Fruit fly (Drosophila melanogaster) whole organism, embryonic: ENCODE results near the gene CG5070.

Source experiments
- CG10209 ChIP-seq: fragments of 200-800 bp; sonication (Bioruptor generic); optimal IDR thresholded peaks from 3 replicates; lab custom pipeline; 2017; ENCODE audit warnings: missing biosample characterization, mild to moderate bottlenecking, missing genetic modification characterization, missing genetic modification reagents
- CG10274 ChIP-seq: fragments of 200-800 bp; sonication (Bioruptor generic); optimal IDR thresholded peaks from 3 replicates; lab custom pipeline; 2017; ENCODE audit warnings: missing biosample characterization, mild to moderate bottlenecking, missing genetic modification characterization
- CG11398 ChIP-seq: fragments of 200-800 bp; sonication (Bioruptor generic); optimal IDR thresholded peaks from 2 replicates; lab custom pipeline; 2016; ENCODE audit warnings: missing biosample characterization, missing genetic modification characterization
- CG13424 ChIP-seq: fragments of 200-800 bp; sonication (Bioruptor generic); optimal IDR thresholded peaks from 2 replicates; lab custom pipeline; 2019; ENCODE audit warnings: missing biosample characterization, mild to moderate bottlenecking, missing genetic modification characterization, moderate library complexity
- CG14710 ChIP-seq: fragments of 200-800 bp; sonication (Bioruptor generic); optimal IDR thresholded peaks from 3 replicates; lab custom pipeline; 2019; ENCODE audit warnings: missing biosample characterization, mild to moderate bottlenecking, missing genetic modification characterization, moderate library complexity
- CG1603 ChIP-seq: fragments of 200-800 bp; sonication (Bioruptor generic); optimal IDR thresholded peaks from 2 replicates; lab custom pipeline; 2019; ENCODE audit warnings: missing biosample characterization, mild to moderate bottlenecking, missing genetic modification characterization, moderate library complexity
- CG16863 ChIP-seq: fragments of 200-800 bp; sonication (Bioruptor generic); optimal IDR thresholded peaks from 3 replicates; lab custom pipeline; 2016; ENCODE audit warnings: missing biosample characterization, missing genetic modification characterization
- CG17829 ChIP-seq: fragments of 200-800 bp; optimal IDR thresholded peaks from 2 replicates; lab custom pipeline; 2019; ENCODE audit warnings: missing biosample characterization, mild to moderate bottlenecking, missing genetic modification characterization, moderate library complexity
- CG18262 ChIP-seq: fragments of 200-800 bp; optimal IDR thresholded peaks from 3 replicates; lab custom pipeline; 2019; ENCODE audit warnings: missing biosample characterization, mild to moderate bottlenecking, missing genetic modification characterization, moderate library complexity
- CG18619 ChIP-seq: fragments of 200-800 bp; sonication (Bioruptor generic); optimal IDR thresholded peaks from 3 replicates; lab custom pipeline; 2017; ENCODE audit warnings: missing biosample characterization, mild to moderate bottlenecking, missing genetic modification characterization
- CG30403 ChIP-seq: fragments of 200-800 bp; sonication (Bioruptor generic); optimal IDR thresholded peaks from 3 replicates; lab custom pipeline; 2016; ENCODE audit warnings: missing biosample characterization, missing genetic modification characterization
- CG32532 ChIP-seq: fragments of 200-800 bp; sonication (Bioruptor generic); IDR thresholded peaks from 2 replicates; pipeline ENCODE4 v1.3.6; 2022; ENCODE audit warnings: missing biosample characterization, missing genetic modification characterization
- CG4404 ChIP-seq: fragments of 200-800 bp; sonication (Bioruptor generic); IDR thresholded peaks from 2 replicates; pipeline ENCODE4 v1.3.6; 2022; ENCODE audit warnings: missing biosample characterization, missing genetic modification characterization
- CG4424 ChIP-seq: fragments of 200-800 bp; sonication (Bioruptor generic); optimal IDR thresholded peaks from 3 replicates; lab custom pipeline; 2016; ENCODE audit warnings: missing biosample characterization, missing genetic modification characterization
- CG6765 ChIP-seq: fragments of 200-800 bp; sonication (Bioruptor generic); optimal IDR thresholded peaks from 3 replicates; lab custom pipeline; 2017; ENCODE audit warnings: missing biosample characterization, mild to moderate bottlenecking, missing genetic modification characterization
- CG6813 ChIP-seq: fragments of 200-800 bp; sonication (Bioruptor generic); optimal IDR thresholded peaks from 2 replicates; lab custom pipeline; 2017; ENCODE audit warnings: missing biosample characterization, missing genetic modification characterization, mild to moderate bottlenecking, moderate library complexity, missing genetic modification reagents
- CG8089 ChIP-seq: fragments of 200-800 bp; sonication (Bioruptor generic); optimal IDR thresholded peaks from 3 replicates; lab custom pipeline; 2016; ENCODE audit warnings: missing biosample characterization, missing genetic modification characterization
- CG9727 ChIP-seq: fragments of 200-800 bp; sonication (Bioruptor generic); optimal IDR thresholded peaks from 3 replicates; lab custom pipeline; 2017; ENCODE audit warnings: missing biosample characterization, mild to moderate bottlenecking, missing genetic modification characterization
- CG9876 ChIP-seq: fragments of 200-800 bp; sonication (Bioruptor generic); optimal IDR thresholded peaks from 2 replicates; lab custom pipeline; 2016; ENCODE audit warnings: missing biosample characterization, missing genetic modification characterization
- CkIIα-i1 ChIP-seq: fragments of 200-800 bp; sonication (Bioruptor generic); IDR thresholded peaks from 2 replicates; pipeline ENCODE4 v1.3.6; 2022; ENCODE audit warnings: missing biosample characterization, missing genetic modification characterization
- Dek ChIP-seq: fragments of 200-800 bp; sonication (Bioruptor generic); optimal IDR thresholded peaks from 3 replicates; lab custom pipeline; 2019; ENCODE audit warnings: missing biosample characterization, mild to moderate bottlenecking, missing genetic modification characterization, moderate library complexity
- Dfd ChIP-seq, 2 experiments: fragments of >200 bp; optimal IDR thresholded peaks; 2 replicates each; lab custom pipeline; 2017; ENCODE audit warnings: missing biosample characterization in 2 of 2, missing genetic modification characterization in 2 of 2
- Ets97D ChIP-seq: fragments of 200-800 bp; sonication (Bioruptor generic); optimal IDR thresholded peaks from 3 replicates; lab custom pipeline; 2016; ENCODE audit warnings: missing biosample characterization, missing genetic modification characterization
- HLHmδ ChIP-seq: fragments of 200-800 bp; sonication (Bioruptor generic); optimal IDR thresholded peaks from 2 replicates; lab custom pipeline; 2018; ENCODE audit warnings: missing biosample characterization, mild to moderate bottlenecking, missing genetic modification characterization, moderate library complexity
- HmgZ ChIP-seq: fragments of 200-800 bp; sonication (Bioruptor generic); optimal IDR thresholded peaks from 2 replicates; lab custom pipeline; 2018; ENCODE audit warnings: missing biosample characterization, mild to moderate bottlenecking, missing genetic modification characterization
- Lpt ChIP-seq: fragments of >200 bp; optimal IDR thresholded peaks from 2 replicates; lab custom pipeline; 2018; ENCODE audit warnings: missing biosample characterization, missing genetic modification characterization
- Mrtf ChIP-seq: fragments of 200-800 bp; sonication (Bioruptor generic); IDR thresholded peaks from 3 replicates; pipeline ENCODE4 v1.3.6; 2022; ENCODE audit warnings: missing biosample characterization, missing genetic modification characterization
- NK7.1 ChIP-seq: fragments of 200-800 bp; sonication (Bioruptor generic); optimal IDR thresholded peaks from 3 replicates; lab custom pipeline; 2016; ENCODE audit warnings: missing biosample characterization, missing genetic modification characterization
- Nf-YB ChIP-seq: fragments of 200-800 bp; sonication (Bioruptor generic); optimal IDR thresholded peaks from 3 replicates; lab custom pipeline; 2019; ENCODE audit warnings: missing biosample characterization, mild to moderate bottlenecking, missing genetic modification characterization, moderate library complexity
- Taf1 ChIP-seq: fragments of 200-800 bp; sonication (Bioruptor generic); IDR thresholded peaks from 2 replicates; pipeline ENCODE4 v1.3.6; 2022; ENCODE audit warnings: missing biosample characterization, missing genetic modification characterization
- az2 ChIP-seq: fragments of 200-800 bp; sonication (Bioruptor generic); optimal IDR thresholded peaks from 3 replicates; lab custom pipeline; 2016; ENCODE audit warnings: missing biosample characterization, missing genetic modification characterization
- bcd ChIP-seq: fragments of 200-800 bp; sonication (Bioruptor generic); optimal IDR thresholded peaks from 2 replicates; lab custom pipeline; 2017; ENCODE audit warnings: missing biosample characterization, mild to moderate bottlenecking, missing genetic modification characterization
- crp ChIP-seq, 2 experiments: fragments of 200-800 bp; sonication (Bioruptor generic); optimal IDR thresholded peaks; 2 replicates in 1 of 2; 3 replicates in 1 of 2; lab custom pipeline; 2017; ENCODE audit warnings: missing biosample characterization in 2 of 2, missing genetic modification characterization in 2 of 2, mild to moderate bottlenecking in 1 of 2, moderate library complexity in 1 of 2
- dpn ChIP-seq, 2 experiments: fragments of 200-800 bp; sonication (Bioruptor generic); optimal IDR thresholded peaks; 3 replicates each; lab custom pipeline; 2016; ENCODE audit warnings: missing biosample characterization in 2 of 2, missing genetic modification characterization in 2 of 2
- dysf ChIP-seq: fragments of 200-800 bp; sonication (Bioruptor generic); IDR thresholded peaks from 3 replicates; pipeline ENCODE4 v1.3.6; 2022; ENCODE audit warnings: missing biosample characterization, missing genetic modification characterization
- fd96Cb ChIP-seq: fragments of 200-800 bp; sonication (Bioruptor generic); optimal IDR thresholded peaks from 2 replicates; lab custom pipeline; 2018; ENCODE audit warnings: missing biosample characterization, mild to moderate bottlenecking, missing genetic modification characterization, moderate library complexity
- fu2 ChIP-seq: fragments of 200-800 bp; sonication (Bioruptor generic); optimal IDR thresholded peaks from 2 replicates; lab custom pipeline; 2016; ENCODE audit warnings: missing biosample characterization, missing genetic modification characterization
- gfzf ChIP-seq: fragments of 200-800 bp; sonication (Bioruptor generic); optimal IDR thresholded peaks from 2 replicates; lab custom pipeline; 2016; ENCODE audit warnings: missing biosample characterization, mild to moderate bottlenecking, missing genetic modification characterization, moderate library complexity
- grau ChIP-seq: fragments of 200-800 bp; optimal IDR thresholded peaks from 3 replicates; lab custom pipeline; 2019; ENCODE audit warnings: missing biosample characterization, mild to moderate bottlenecking, missing genetic modification characterization, moderate library complexity
- jing ChIP-seq: fragments of 200-800 bp; sonication (Bioruptor generic); optimal IDR thresholded peaks from 2 replicates; lab custom pipeline; 2018; ENCODE audit warnings: missing biosample characterization, mild to moderate bottlenecking, missing genetic modification characterization
- lilli ChIP-seq: fragments of 200-800 bp; sonication (Bioruptor generic); optimal IDR thresholded peaks from 3 replicates; lab custom pipeline; 2016; ENCODE audit warnings: missing biosample characterization, missing genetic modification characterization
- maf-S ChIP-seq: fragments of 200-800 bp; sonication (Bioruptor generic); optimal IDR thresholded peaks from 2 replicates; lab custom pipeline; 2016; ENCODE audit warnings: missing biosample characterization, missing genetic modification characterization
- nerfin-2 ChIP-seq: fragments of 200-800 bp; sonication (Bioruptor generic); IDR thresholded peaks from 2 replicates; pipeline ENCODE4 v1.3.6; 2022; ENCODE audit warnings: missing biosample characterization, missing genetic modification characterization; ENCODE audit not compliant: partially characterized antibody
- pum ChIP-seq: fragments of 200-800 bp; sonication (Bioruptor generic); optimal IDR thresholded peaks from 2 replicates; lab custom pipeline; 2016; ENCODE audit warnings: missing biosample characterization, missing genetic modification characterization
- shn ChIP-seq: fragments of 200-800 bp; sonication (Bioruptor generic); optimal IDR thresholded peaks from 3 replicates; lab custom pipeline; 2016; ENCODE audit warnings: missing biosample characterization, missing genetic modification characterization
- sima ChIP-seq: fragments of 200-800 bp; sonication (Bioruptor generic); optimal IDR thresholded peaks from 2 replicates; lab custom pipeline; 2016; ENCODE audit warnings: missing biosample characterization, missing genetic modification characterization
- sob ChIP-seq: fragments of 200-800 bp; sonication (Bioruptor generic); IDR thresholded peaks from 2 replicates; pipeline ENCODE4 v1.3.6; 2022; ENCODE audit warnings: missing biosample characterization, missing genetic modification characterization
- sqz ChIP-seq: fragments of 200-800 bp; sonication (Bioruptor generic); optimal IDR thresholded peaks from 3 replicates; lab custom pipeline; 2018; ENCODE audit warnings: missing biosample characterization, mild to moderate bottlenecking, missing genetic modification characterization
- tgo ChIP-seq: fragments of 200-800 bp; sonication (Bioruptor generic); IDR thresholded peaks from 3 replicates; pipeline ENCODE4 v1.3.6; 2022; ENCODE audit warnings: missing biosample characterization, missing genetic modification characterization
- unpg ChIP-seq: fragments of 200-800 bp; sonication (Bioruptor generic); optimal IDR thresholded peaks from 3 replicates; lab custom pipeline; 2018; ENCODE audit warnings: missing biosample characterization, mild to moderate bottlenecking, missing genetic modification characterization, moderate library complexity
- vfl ChIP-seq: fragments of 200-800 bp; sonication (Bioruptor generic); optimal IDR thresholded peaks from 2 replicates; lab custom pipeline; 2016; ENCODE audit warnings: missing biosample characterization, missing genetic modification characterization
- wor ChIP-seq: fragments of 200-800 bp; sonication (Bioruptor generic); IDR thresholded peaks from 2 replicates; pipeline ENCODE4 v1.3.6; 2022; ENCODE audit warnings: missing biosample characterization, missing genetic modification characterization

CG5070 gene

DNA sequence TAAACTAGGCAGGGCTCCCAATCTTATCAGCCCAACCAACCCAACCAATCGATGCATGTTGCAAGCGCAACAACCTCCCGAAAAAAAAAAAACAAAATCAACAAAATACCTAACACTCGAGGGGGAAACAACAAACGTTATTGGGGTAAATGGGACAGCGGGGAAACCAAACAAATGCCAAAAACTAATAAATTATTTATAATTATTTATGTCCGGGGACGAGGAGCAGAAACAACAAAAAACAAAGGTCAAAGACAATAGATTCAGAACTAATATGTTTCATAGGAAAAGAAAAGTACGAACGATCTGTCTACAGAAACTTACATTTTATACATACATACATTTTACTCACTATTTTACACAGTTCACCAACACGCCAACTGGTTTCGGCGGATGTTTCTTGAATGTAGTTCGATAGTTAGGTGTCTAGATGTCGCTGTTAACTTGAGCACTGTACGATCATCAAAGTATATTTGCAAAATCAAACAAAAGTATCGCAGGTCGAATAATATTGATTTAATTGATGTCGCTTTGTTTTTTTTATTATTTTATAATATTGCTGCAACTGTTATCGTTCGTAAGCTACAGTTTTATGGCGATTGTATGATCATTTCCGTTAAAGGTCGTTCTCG is 27.2 kb upstream of the CG5070 start (continued):
- TF ChIP-seq CG9876 (GFP tag; lab: Kevin White, UChicago) (peak; percentile 19), CG6765 (GFP tag; lab: Kevin White, UChicago) (no peak), HmgZ (tag; lab: Kevin White, UChicago) (peak; percentile 52), CG30403 (peak; percentile 54), dysf (GFP tag; lab: Robert Waterston, UW) (peak; percentile 15; the same call in 1 of the 3 replicates), Lpt (GFP tag; lab: Kevin White, UChicago) (no peak), jing (GFP tag; lab: Kevin White, UChicago) (no peak), CG17829 (tag; lab: Kevin White, UChicago) (peak; percentile 27), CG14710 (tag; lab: Kevin White, UChicago) (peak; percentile 10), CG9727 (GFP tag; lab: Kevin White, UChicago) (no peak), HLHmδ (no peak), wor (GFP tag; lab: Robert Waterston, UW) (no peak), CG10209 (GFP tag; lab: Kevin White, UChicago) (peak; percentile 32), CG8089 (GFP tag; lab: Kevin White, UChicago) (no peak), Ets97D (peak; percentile 1), CG4424 (peak; percentile 9), CG13424 (tag; lab: Kevin White, UChicago) (peak; percentile 18), maf-S (peak; percentile 22), lilli (GFP tag; lab: Kevin White, UChicago) (peak; percentile 46), unpg (GFP tag; lab: Kevin White, UChicago) (peak; percentile 6), pum (GFP tag; lab: Kevin White, UChicago) (peak; percentile 6), CG6813 (GFP tag; lab: Kevin White, UChicago) (no peak), CG11398 (GFP tag; lab: Kevin White, UChicago) (no peak), fd96Cb (tag; lab: Kevin White, UChicago) (no peak), Dek (peak; percentile 26), crp (GFP tag; optimal IDR thresholded peaks at IDR 0.05; lab: Kevin White, UChicago) (no peak), nerfin-2 (GFP tag; lab: Robert Waterston, UW) (no peak), CG10274 (no peak), az2 (peak; percentile 30), CG32532 (GFP tag; lab: Robert Waterston, UW) (peak; percentile 74), Dfd (GFP tag; optimal IDR thresholded peaks at IDR 0.05; lab: Kevin White, UChicago) (no peak), sqz (GFP tag; lab: Kevin White, UChicago) (no peak), Nf-YB (peak; percentile 41), Mrtf (peak; percentile 42; the same call in 1 of the 3 replicates), dpn (GFP tag; optimal IDR thresholded peaks at IDR 0.05; lab: Kevin White, UChicago) (peak; percentile 14 to 35), sob (GFP tag; lab: Robert Waterston, UW) (peak; percentile 47; the same call in 1 of the 2 replicates), CG18262 (tag; lab: Kevin White, UChicago) (no peak), NK7.1 (GFP tag; lab: Kevin White, UChicago) (no peak), bcd (GFP tag; lab: Kevin White, UChicago) (peak; percentile 0), fu2 (GFP tag; lab: Kevin White, UChicago) (no peak)

DNA sequence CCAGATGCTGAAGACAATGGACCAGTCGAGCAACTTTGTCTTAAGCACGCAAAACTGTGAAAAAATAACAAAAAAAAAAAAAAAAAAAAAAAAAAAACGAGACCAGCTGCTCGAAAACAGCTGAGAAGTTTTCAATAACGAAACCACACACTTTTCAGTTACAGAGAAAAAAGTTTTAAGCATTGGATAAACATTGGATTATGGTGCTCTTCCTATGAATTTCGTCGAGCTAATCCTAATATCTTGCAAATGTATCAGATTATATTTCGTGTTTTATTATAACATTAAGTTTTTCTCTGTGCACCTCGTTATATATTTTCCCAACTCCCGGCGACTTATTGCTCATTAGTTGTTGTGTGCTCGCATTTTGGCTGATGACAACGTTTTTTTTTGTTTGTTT is 26.4 kb upstream of the CG5070 start:
- TF ChIP-seq Taf1 (no peak), tgo (GFP tag; lab: Robert Waterston, UW) (peak; percentile 68; the same call in 2 of the 3 replicates), gfzf (GFP tag; lab: Kevin White, UChicago) (no peak), CG1603 (tag; lab: Kevin White, UChicago) (peak; percentile 30), sima (GFP tag; lab: Kevin White, UChicago) (no peak), CG16863 (GFP tag; lab: Kevin White, UChicago) (peak; percentile 25), CkIIα-i1 (no peak), CG4404 (GFP tag; lab: Robert Waterston, UW) (no peak), shn (GFP tag; lab: Kevin White, UChicago) (peak; percentile 16), grau (peak; percentile 35), fu2 (GFP tag; lab: Kevin White, UChicago) (peak; percentile 2), CG18619 (GFP tag; lab: Kevin White, UChicago) (no peak), nerfin-2 (GFP tag; lab: Robert Waterston, UW) (no peak), vfl (GFP tag; lab: Kevin White, UChicago) (no peak)
